Worm (Caenorhabditis elegans) whole organism, midembryonic: ENCODE measurements around the gene R07H5.16.

Experiments
- T22C8.4 ChIP-seq: fragments of 200-800 bp; sonication (Bioruptor generic); IDR thresholded peaks from 2 replicates; pipeline ENCODE4 v1.3.6; 2022; ENCODE audit warnings: missing genetic modification characterization, missing compliant biosample characterization
- cog-1 ChIP-seq: sonication (generic microtip); optimal IDR thresholded peaks from 2 replicates; lab custom pipeline; 2016; ENCODE audit warnings: missing genetic modification characterization, missing compliant biosample characterization
- flt-1 ChIP-seq: fragments of 200-800 bp; sonication (Bioruptor generic); IDR thresholded peaks from 2 replicates; pipeline ENCODE4 v1.3.6; 2022; ENCODE audit warnings: missing genetic modification characterization, missing compliant biosample characterization
- klf-2 ChIP-seq: fragments of 200-800 bp; sonication (Bioruptor generic); conservative IDR thresholded peaks from 2 replicates; pipeline ENCODE4 v1.3.6; 2022; ENCODE audit warnings: missing genetic modification reagents, missing genetic modification characterization, missing compliant biosample characterization
- med-1 ChIP-seq: sonication (generic microtip); optimal IDR thresholded peaks from 2 replicates; lab custom pipeline; 2017; ENCODE audit warnings: missing genetic modification characterization, mild to moderate bottlenecking, missing compliant biosample characterization, antibody characterized with exemption, missing genetic modification reagents; ENCODE audit not compliant: insufficient read depth
- ref-1 ChIP-seq: fragments of 200-800 bp; sonication (Bioruptor generic); conservative IDR thresholded peaks from 2 replicates; pipeline ENCODE4 v1.3.6; 2022; ENCODE audit warnings: missing genetic modification reagents, missing genetic modification characterization, missing compliant biosample characterization
- tab-1 ChIP-seq: fragments of 200-800 bp; sonication (Bioruptor generic); IDR thresholded peaks from 2 replicates; pipeline ENCODE4 v1.3.6; 2022; ENCODE audit warnings: missing genetic modification characterization, missing compliant biosample characterization
- ztf-23 ChIP-seq: fragments of 200-800 bp; sonication (Bioruptor generic); IDR thresholded peaks from 2 replicates; pipeline ENCODE4 v1.3.6; 2022; ENCODE audit warnings: missing genetic modification reagents, missing genetic modification characterization, missing compliant biosample characterization
- ztf-29 ChIP-seq: fragments of 200-800 bp; sonication (Bioruptor generic); IDR thresholded peaks from 2 replicates; pipeline ENCODE4 v1.3.6; 2022; ENCODE audit warnings: missing genetic modification reagents, missing genetic modification characterization, missing compliant biosample characterization

The R07H5.16 gene

DNA sequence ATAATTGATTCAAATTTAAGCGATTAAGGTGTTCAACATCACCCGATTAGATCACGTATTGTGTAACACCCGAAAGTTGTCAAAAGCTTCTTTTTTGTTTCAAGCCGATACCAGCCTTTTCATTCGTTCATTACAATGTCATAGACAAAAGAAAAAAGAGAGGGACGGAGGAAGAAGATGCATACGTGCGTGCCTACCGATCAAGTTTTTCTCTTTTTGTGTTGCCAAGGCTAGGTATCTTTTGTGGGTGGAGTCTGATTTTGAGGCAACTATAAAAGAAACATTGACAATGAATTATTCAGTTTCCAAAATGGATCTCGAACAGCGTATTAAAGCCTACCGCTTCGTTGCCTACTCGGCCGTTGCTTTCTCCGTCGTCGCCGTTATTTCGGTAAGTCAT is 26.1 kb downstream of the R07H5.16 start, which contains the start of gene col-125:
col-125 (plus strand) TSS at position 301 of the 400 bp plus-strand sequence.
- TF ChIP-seq ztf-29 (no peak), ztf-23 (GFP tag; lab: Robert Waterston, UW) (no peak), T22C8.4 (no peak), tab-1 (no peak), flt-1 (GFP tag; lab: Robert Waterston, UW) (no peak)

DNA sequence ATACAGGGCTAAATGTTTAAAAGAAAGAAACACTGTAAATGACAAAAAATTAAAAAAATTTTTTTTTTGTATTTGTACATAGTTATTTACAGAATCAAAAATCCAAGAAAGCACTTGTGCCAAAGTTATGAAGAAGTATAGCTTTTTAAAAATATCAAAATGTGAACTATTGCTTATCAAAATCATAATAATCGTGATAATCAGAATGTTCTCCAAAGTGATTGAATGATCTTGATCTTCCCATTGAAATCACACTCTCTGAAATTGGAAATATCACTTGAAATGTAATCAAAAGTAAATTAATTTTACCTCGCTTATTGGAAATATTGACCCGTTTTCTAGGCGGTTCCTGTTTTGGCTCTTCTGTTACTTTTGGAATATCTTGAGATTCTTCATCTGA is 27.4 kb downstream of the R07H5.16 start:
- TF ChIP-seq T22C8.4 = no peak

DNA sequence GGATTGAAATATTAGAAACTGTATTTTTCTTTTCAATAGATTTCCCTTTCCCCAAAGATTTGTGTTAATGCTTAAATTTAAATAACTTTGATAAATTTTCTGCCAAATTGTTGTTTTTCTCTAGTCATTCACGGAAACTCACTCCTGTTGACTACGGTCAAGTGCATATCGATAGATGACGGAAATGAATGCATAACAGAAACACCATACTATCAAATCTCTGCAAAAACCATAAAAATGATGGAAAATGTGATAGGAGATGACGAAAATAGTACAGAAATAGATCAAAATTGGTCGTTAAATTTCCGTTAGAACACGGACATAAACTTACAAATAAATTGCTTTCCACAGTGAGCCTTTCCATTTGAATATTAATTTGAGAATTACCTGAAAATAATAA is 29.9 kb downstream of the R07H5.16 start:
- TF ChIP-seq T22C8.4 (no peak), flt-1 (GFP tag; lab: Robert Waterston, UW) (no peak), klf-2 (GFP tag; lab: Robert Waterston, UW) (no peak), med-1 (GFP tag; lab: Kevin White, UChicago) (no peak), ztf-23 (GFP tag; lab: Robert Waterston, UW) (no peak), cog-1 (tag; lab: Kevin White, UChicago) (no peak), tab-1 (no peak), ztf-29 (no peak), ref-1 (no peak)

DNA sequence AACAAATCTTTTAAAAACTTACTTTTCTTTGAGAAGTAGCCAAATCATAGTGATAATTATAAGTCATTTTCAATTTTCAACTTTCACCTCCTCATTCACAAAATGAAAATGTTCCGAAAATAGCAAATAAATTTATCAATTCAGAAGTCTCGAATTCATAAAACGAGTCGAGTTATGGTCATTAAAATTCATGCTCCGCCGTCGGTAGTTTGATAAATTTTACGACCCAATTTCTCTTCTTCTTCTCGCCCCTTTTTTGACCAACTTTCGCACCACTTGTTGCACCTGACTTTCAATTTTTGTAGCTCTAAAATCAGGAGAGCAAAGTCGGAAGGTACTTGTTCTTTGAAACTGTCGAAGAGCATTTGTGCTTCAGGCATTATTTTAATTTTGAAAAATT is 30.9 kb downstream of the R07H5.16 start, which contains the start of gene best-7:
best-7 (minus strand) TSS at position 239 of the 400 bp plus-strand sequence.
- TF ChIP-seq med-1 (GFP tag; lab: Kevin White, UChicago) (no peak), ref-1 (no peak), ztf-29 (no peak), klf-2 (GFP tag; lab: Robert Waterston, UW) (no peak), cog-1 (tag; lab: Kevin White, UChicago) (no peak), T22C8.4 (no peak), flt-1 (GFP tag; lab: Robert Waterston, UW) (no peak), tab-1 (no peak), ztf-23 (GFP tag; lab: Robert Waterston, UW) (no peak)

DNA sequence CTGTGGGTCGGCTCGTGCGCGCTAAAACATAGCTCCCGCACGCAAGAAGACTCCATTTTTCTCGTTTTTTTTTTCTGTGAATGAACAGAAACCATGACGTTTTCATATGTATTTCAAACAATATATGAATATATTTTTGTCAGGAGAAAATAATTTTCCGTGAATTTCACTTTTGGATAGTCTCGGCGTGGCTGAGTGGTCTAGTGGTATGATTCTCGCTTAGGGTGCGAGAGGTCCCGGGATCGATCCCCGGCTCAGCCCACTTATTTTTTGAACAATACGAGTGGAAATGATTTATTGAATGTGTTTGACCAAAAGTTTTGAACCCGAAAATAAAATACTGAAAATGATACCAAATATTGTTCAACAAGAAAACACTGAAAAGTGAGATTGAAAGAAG is 32.2 kb downstream of the R07H5.16 start:
- TF ChIP-seq med-1 (GFP tag; lab: Kevin White, UChicago) = no peak
- TF ChIP-seq T22C8.4 = no peak
- TF ChIP-seq ref-1 = no peak
- no peak for TF ChIP-seq cog-1 (tag; lab: Kevin White, UChicago)
- TF ChIP-seq flt-1 (GFP tag; lab: Robert Waterston, UW) = no peak
- TF ChIP-seq tab-1 = no peak
- no peak for TF ChIP-seq ztf-23 (GFP tag; lab: Robert Waterston, UW)

DNA sequence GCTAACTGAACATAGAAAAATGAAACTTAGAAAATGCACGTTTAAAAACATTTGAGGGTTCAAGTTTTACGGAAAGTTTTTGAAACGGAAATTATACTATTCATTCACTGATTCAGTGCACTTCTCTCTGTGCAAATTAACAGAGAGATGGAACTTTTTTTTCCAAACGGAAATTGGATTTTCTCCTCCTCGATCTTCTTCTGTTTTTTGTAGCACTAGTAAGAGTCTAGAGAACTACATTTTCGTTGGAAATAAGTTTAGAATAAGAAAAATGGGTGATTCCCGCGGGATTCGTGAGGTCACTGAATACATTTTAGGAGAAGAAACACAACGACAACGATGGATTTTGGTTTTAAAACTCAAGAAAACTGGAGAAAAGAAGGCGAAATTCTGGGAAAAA is 36.6 kb downstream of the R07H5.16 start:
- no peak for TF ChIP-seq ztf-29
- TF ChIP-seq med-1 (GFP tag; lab: Kevin White, UChicago) = no peak
- no peak for TF ChIP-seq ztf-23 (GFP tag; lab: Robert Waterston, UW)
- TF ChIP-seq tab-1 = no peak
- no peak for TF ChIP-seq ref-1
- TF ChIP-seq klf-2 (GFP tag; lab: Robert Waterston, UW) = no peak
- TF ChIP-seq flt-1 (GFP tag; lab: Robert Waterston, UW) = no peak
- no peak for TF ChIP-seq T22C8.4
- no peak for TF ChIP-seq cog-1 (tag; lab: Kevin White, UChicago)

DNA sequence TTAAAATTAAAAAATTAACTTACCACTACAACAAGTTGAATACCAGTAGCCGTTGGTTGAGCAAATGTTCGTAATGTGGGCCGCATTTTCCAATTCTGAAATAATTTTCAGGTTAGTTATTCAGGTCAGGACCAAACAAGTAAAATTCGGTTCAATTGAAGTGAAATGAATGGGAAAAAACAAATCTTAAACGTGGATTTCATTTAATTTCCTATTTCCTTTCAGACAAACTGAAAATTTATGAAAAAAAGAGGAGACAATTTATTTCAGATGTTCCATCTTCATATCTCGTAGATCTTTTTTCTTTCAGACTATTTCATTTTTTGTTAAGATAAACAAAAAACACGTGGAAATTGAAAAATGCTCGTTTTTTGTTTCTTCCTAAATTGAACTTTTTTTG is 42.2 kb downstream of the R07H5.16 start, which contains the start of gene C05C12.6:
C05C12.6 (minus strand) TSS at position 101 of the 400 bp plus-strand sequence.
- no peak for TF ChIP-seq med-1 (GFP tag; lab: Kevin White, UChicago)
- TF ChIP-seq ztf-29 = no peak
- no peak for TF ChIP-seq T22C8.4
- no peak for TF ChIP-seq flt-1 (GFP tag; lab: Robert Waterston, UW)
- TF ChIP-seq cog-1 (tag; lab: Kevin White, UChicago) = no peak
- no peak for TF ChIP-seq klf-2 (GFP tag; lab: Robert Waterston, UW)
- no peak for TF ChIP-seq tab-1
- TF ChIP-seq ref-1 = no peak
- no peak for TF ChIP-seq ztf-23 (GFP tag; lab: Robert Waterston, UW)

DNA sequence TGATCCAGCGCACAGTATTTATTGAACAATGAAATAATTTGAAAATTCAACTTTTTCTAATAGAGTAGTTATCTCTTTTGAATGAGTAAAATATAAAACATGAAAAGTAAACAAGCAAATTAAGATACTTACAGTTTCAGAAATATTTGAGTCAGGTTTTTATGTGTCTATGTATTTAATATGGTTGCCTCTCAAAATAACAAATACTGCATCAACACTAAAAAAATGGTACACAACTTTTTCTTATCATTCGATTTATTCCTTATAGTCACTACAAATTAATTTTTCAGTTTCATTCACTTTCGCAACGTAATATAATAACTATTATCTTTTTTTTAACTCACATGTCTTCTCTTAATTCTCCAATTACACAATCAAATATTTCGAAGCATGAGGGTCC is 48.3 kb downstream of the R07H5.16 start:
- TF ChIP-seq med-1 (GFP tag; lab: Kevin White, UChicago) = no peak
- TF ChIP-seq tab-1 = no peak
- no peak for TF ChIP-seq klf-2 (GFP tag; lab: Robert Waterston, UW)
- no peak for TF ChIP-seq T22C8.4
- no peak for TF ChIP-seq ref-1
- no peak for TF ChIP-seq flt-1 (GFP tag; lab: Robert Waterston, UW)
- no peak for TF ChIP-seq ztf-23 (GFP tag; lab: Robert Waterston, UW)
- TF ChIP-seq ztf-29 = no peak
- TF ChIP-seq cog-1 (tag; lab: Kevin White, UChicago) = no peak

DNA sequence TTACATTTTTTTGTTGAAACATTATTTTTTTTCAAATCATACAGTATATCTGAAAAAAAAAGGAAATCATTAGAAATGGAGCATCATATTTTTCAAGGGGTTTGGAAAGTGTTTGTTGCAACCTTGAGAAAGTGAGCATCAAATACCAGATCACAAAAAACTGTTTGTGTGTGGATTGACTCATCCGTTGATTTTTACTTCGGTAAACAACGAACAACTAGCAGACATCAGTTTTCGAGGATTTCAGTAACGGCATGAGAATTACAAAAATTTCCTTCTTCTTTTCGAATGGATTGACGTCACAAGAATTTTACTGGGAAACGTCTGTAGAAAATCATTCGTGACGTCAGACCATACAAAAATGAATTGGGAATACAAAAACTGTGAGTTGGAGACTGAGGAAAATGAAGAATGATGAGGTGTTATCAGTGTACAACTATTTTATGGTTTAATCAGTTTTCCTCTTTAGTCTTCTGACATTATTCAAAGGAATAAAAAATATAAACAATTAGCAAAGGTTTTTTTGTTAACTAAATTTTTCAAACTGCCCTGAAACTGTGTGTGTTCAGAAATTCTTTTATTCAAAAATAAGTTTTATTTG is 49.0 kb downstream of the R07H5.16 start, which contains the start of gene C05C12.4:
C05C12.4 (minus strand) TSS at position 51 of the 601 bp plus-strand sequence.
- TF ChIP-seq cog-1 (tag; lab: Kevin White, UChicago) (no peak), T22C8.4 (no peak), med-1 (GFP tag; lab: Kevin White, UChicago) (no peak)
